Fruit fly (Drosophila melanogaster): ENCODE data around the gene mRpL44.

The mRpL44 gene

DNA sequence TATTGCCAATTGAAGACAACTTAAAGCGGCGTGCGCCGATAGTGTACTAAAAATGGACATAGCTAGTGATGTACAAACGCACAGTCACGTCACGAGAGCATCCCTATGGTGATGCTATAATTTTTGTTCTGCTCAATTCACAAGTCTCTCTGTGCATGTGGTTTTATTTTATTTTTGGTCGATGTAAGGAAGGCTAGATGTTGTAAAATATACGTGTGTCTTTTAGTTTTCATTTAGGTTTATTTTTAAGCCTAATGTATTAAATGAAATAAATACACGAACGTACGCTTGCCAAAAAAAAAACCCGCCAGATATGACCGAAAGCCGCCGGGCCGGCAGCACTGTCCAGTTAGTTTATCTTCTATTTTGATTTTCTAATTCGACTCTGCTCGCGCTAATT is 4.1 kb upstream of the mRpL44 start, which contains the start of the genes CG45100, HDAC3 and Hcs (continued):
- TF ChIP-seq zen (tag; optimal IDR thresholded peaks at IDR 0.05) (peak; percentile 73), emc (GFP tag; optimal IDR thresholded peaks at IDR 0.05) (peak; percentile 28), CG8290 (GFP tag; optimal IDR thresholded peaks at IDR 0.05) (peak; percentile 60), CG8290 (tag; optimal IDR thresholded peaks at IDR 0.05) (no peak), mam (GFP tag; optimal IDR thresholded peaks at IDR 0.05) (peak; percentile 69), danr (GFP tag; IDR thresholded peaks at IDR 0.05) (no peak), az2 (GFP tag; optimal IDR thresholded peaks at IDR 0.05) (peak; percentile 11), CG13775 (GFP tag; optimal IDR thresholded peaks at IDR 0.05) (peak; percentile 57), BEAF-32 (GFP tag; optimal IDR thresholded peaks at IDR 0.05) (peak; percentile 96), gcm2 (GFP tag; optimal IDR thresholded peaks at IDR 0.05) (no peak), Hand (GFP tag; optimal IDR thresholded peaks at IDR 0.05) (no peak), Sry-δ (GFP tag; optimal IDR thresholded peaks at IDR 0.05) (peak; percentile 95), CG14860 (GFP tag; IDR thresholded peaks at IDR 0.05; ENCODE audit: partially characterized antibody) (peak; percentile 88), Bteb2 (GFP tag; optimal IDR thresholded peaks at IDR 0.05) (peak; percentile 26), rib (GFP tag; IDR thresholded peaks at IDR 0.05) (0 out of 2 replicates have a peak, but pooled peaks have one; percentile 41), CG9215 (GFP tag; IDR thresholded peaks at IDR 0.05) (peak; percentile 52), CG4820 (GFP tag; optimal IDR thresholded peaks at IDR 0.05) (peak; percentile 11), CG6654 (GFP tag; optimal IDR thresholded peaks at IDR 0.05) (no peak), crol (GFP tag; IDR thresholded peaks at IDR 0.05) (no peak), prd (optimal IDR thresholded peaks at IDR 0.05) (no peak), prd (GFP tag; IDR thresholded peaks at IDR 0.05) (peak; percentile 53; the same call in 2 of the 3 replicates), slp2 (GFP tag; optimal IDR thresholded peaks at IDR 0.05) (peak; percentile 20), fru (optimal IDR thresholded peaks at IDR 0.05) (no peak), CG10274 (GFP tag; optimal IDR thresholded peaks at IDR 0.05) (no peak), Bgb (GFP tag; IDR thresholded peaks at IDR 0.05; ENCODE audit: partially characterized antibody) (peak; percentile 87), onecut (GFP tag; IDR thresholded peaks at IDR 0.05) (no peak), pnt (GFP tag; optimal IDR thresholded peaks at IDR 0.05) (peak; percentile 31), bbx (GFP tag; IDR thresholded peaks at IDR 0.05; ENCODE audit: partially characterized antibody) (peak; percentile 75), CG7786 (GFP tag; optimal IDR thresholded peaks at IDR 0.05) (peak; percentile 69), CG7963 (GFP tag; IDR thresholded peaks at IDR 0.05; ENCODE audit: partially characterized antibody) (peak; percentile 70), CG10654 (GFP tag; optimal IDR thresholded peaks at IDR 0.05) (peak; percentile 2), CG14441 (GFP tag; IDR thresholded peaks at IDR 0.05) (peak; percentile 27; the same call in 1 of the 2 replicates), YL-1 (GFP tag; optimal IDR thresholded peaks at IDR 0.05) (peak; percentile 44), CG8478 (optimal IDR thresholded peaks at IDR 0.05) (no peak), Fer1 (GFP tag; optimal IDR thresholded peaks at IDR 0.05) (peak; percentile 53), CG8944 (GFP tag; optimal IDR thresholded peaks at IDR 0.05) (peak; percentile 32), fu2 (GFP tag; optimal IDR thresholded peaks at IDR 0.05) (peak; percentile 60), nerfin-2 (GFP tag; IDR thresholded peaks at IDR 0.05; ENCODE audit: partially characterized antibody) (peak; percentile 77), hb (GFP tag; IDR thresholded peaks at IDR 0.05; ENCODE audit: partially characterized antibody) (peak; percentile 87), CG32532 (GFP tag; IDR thresholded peaks at IDR 0.05) (peak; percentile 67), CG17186 (GFP tag; optimal IDR thresholded peaks at IDR 0.05) (peak; percentile 75), eve (GFP tag; optimal IDR thresholded peaks at IDR 0.05) (peak in 1 of 2 experiments; percentile 1), Camta (GFP tag; optimal IDR thresholded peaks at IDR 0.05) (peak; percentile 43), knrl (GFP tag; IDR thresholded peaks at IDR 0.05; ENCODE audit: partially characterized antibody) (peak; percentile 95), Scr (GFP tag; IDR thresholded peaks at IDR 0.05; ENCODE audit: partially characterized antibody) (peak; percentile 93), kni (GFP tag; optimal IDR thresholded peaks at IDR 0.05) (no peak), ci (GFP tag; IDR thresholded peaks at IDR 0.05) (no peak), Hsf (GFP tag; optimal IDR thresholded peaks at IDR 0.05) (peak; percentile 55), lola (GFP tag; optimal IDR thresholded peaks at IDR 0.05) (peak in 1 of 3 experiments; percentile 40), sna (GFP tag; IDR thresholded peaks at IDR 0.05; ENCODE audit: partially characterized antibody) (peak; percentile 84), CG12659 (GFP tag; optimal IDR thresholded peaks at IDR 0.05) (peak; percentile 43), CG3838 (GFP tag; optimal IDR thresholded peaks at IDR 0.05) (no peak)

Data from whole organism, embryonic.